Fruit fly (Drosophila melanogaster): ENCODE measurements around the gene Gr64c.
A peak's percentile ranks its signal among the peaks of the same experiment; 100 is the strongest.

Gr64c gene

DNA sequence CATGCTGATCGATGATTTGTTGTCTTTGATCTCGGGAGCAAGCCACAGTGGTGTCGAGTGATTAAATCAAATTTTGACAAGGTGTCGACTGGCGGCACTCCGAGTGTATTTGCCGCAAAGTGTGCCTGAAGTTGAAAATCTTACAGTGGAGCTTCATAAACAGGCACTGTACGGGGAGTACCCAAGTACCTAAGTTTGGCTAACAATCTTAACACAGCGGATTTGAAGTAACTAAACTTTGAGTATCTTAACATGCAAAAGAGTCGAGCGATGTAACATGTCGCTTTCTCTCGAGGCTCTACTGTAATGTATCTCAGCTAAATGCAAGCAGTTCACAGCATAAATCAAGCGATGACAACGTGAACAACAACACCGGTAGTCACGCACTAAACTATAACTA is 11.7 kb upstream of the Gr64c start (continued):
- TF ChIP-seq ash1 (GFP tag; optimal IDR thresholded peaks at IDR 0.05) (no peak), Dfd (GFP tag; optimal IDR thresholded peaks at IDR 0.05) (no peak), tin (GFP tag; optimal IDR thresholded peaks at IDR 0.05) (peak; percentile 81), CG18262 (tag; optimal IDR thresholded peaks at IDR 0.05) (peak; percentile 77), Hey (tag; optimal IDR thresholded peaks at IDR 0.05) (no peak), ab (GFP tag; optimal IDR thresholded peaks at IDR 0.05) (no peak), Hmx (GFP tag; optimal IDR thresholded peaks at IDR 0.05) (no peak), CG10543 (GFP tag; optimal IDR thresholded peaks at IDR 0.05) (no peak), CG17802 (tag; optimal IDR thresholded peaks at IDR 0.05) (peak; percentile 25), CG4424 (GFP tag; optimal IDR thresholded peaks at IDR 0.05) (peak; percentile 74), CG15269 (tag; optimal IDR thresholded peaks at IDR 0.05) (peak; percentile 29), Vsx1 (GFP tag; optimal IDR thresholded peaks at IDR 0.05) (no peak), CG2199 (GFP tag; IDR thresholded peaks at IDR 0.05) (peak; percentile 28; the same call in 1 of the 3 replicates), Bgb (GFP tag; IDR thresholded peaks at IDR 0.05; ENCODE audit: partially characterized antibody) (no peak), CG16779 (GFP tag; IDR thresholded peaks at IDR 0.05) (no peak), CG15696 (tag; optimal IDR thresholded peaks at IDR 0.05) (peak; percentile 89), pros (GFP tag; optimal IDR thresholded peaks at IDR 0.05) (no peak), crc (GFP tag; optimal IDR thresholded peaks at IDR 0.05) (no peak), CG34376 (GFP tag; optimal IDR thresholded peaks at IDR 0.05) (no peak), CG14965 (GFP tag; optimal IDR thresholded peaks at IDR 0.05; ENCODE audit: borderline replicate concordance) (no peak), bigmax (GFP tag; optimal IDR thresholded peaks at IDR 0.05) (no peak), Sox100B (GFP tag; optimal IDR thresholded peaks at IDR 0.05) (peak; percentile 25), CG1024 (GFP tag; IDR thresholded peaks at IDR 0.05) (0 out of 2 replicates have a peak, but pooled peaks have one; percentile 46), CG43689 (GFP tag; IDR thresholded peaks at IDR 0.05) (no peak), CG12769 (tag; optimal IDR thresholded peaks at IDR 0.05) (peak; percentile 43), Dek (tag; optimal IDR thresholded peaks at IDR 0.05) (no peak), gsb-n (tag; optimal IDR thresholded peaks at IDR 0.05) (peak; percentile 65), Lim3 (GFP tag; IDR thresholded peaks at IDR 0.05) (no peak), sr (GFP tag; IDR thresholded peaks at IDR 0.05) (no peak; the same call in 2 of the 3 replicates), cwo (GFP tag; optimal IDR thresholded peaks at IDR 0.05) (no peak), Blimp-1 (GFP tag; optimal IDR thresholded peaks at IDR 0.05) (peak; percentile 68), CG7928 (GFP tag; optimal IDR thresholded peaks at IDR 0.05) (no peak), prd (optimal IDR thresholded peaks at IDR 0.05) (no peak), prd (GFP tag; IDR thresholded peaks at IDR 0.05) (peak; percentile 92), CG3847 (GFP tag; IDR thresholded peaks at IDR 0.05) (peak; percentile 39; the same call in 1 of the 2 replicates), CG12071 (GFP tag; optimal IDR thresholded peaks at IDR 0.05) (peak; percentile 25), Xrp1 (GFP tag; IDR thresholded peaks at IDR 0.05) (peak; percentile 86), nmo (GFP tag; optimal IDR thresholded peaks at IDR 0.05) (peak; percentile 79), stwl (tag; optimal IDR thresholded peaks at IDR 0.05) (peak; percentile 15), Oli (tag; optimal IDR thresholded peaks at IDR 0.05) (peak; percentile 65), psq (GFP tag; optimal IDR thresholded peaks at IDR 0.05) (no peak), CG33213 (GFP tag; optimal IDR thresholded peaks at IDR 0.05) (peak; percentile 39), CG4282 (GFP tag; optimal IDR thresholded peaks at IDR 0.05) (no peak), sc (optimal IDR thresholded peaks at IDR 0.05) (no peak), sc (GFP tag; optimal IDR thresholded peaks at IDR 0.05) (peak; percentile 67), MTF-1 (GFP tag; optimal IDR thresholded peaks at IDR 0.05; ENCODE audit: borderline replicate concordance) (peak; percentile 63), CG1602 (GFP tag; optimal IDR thresholded peaks at IDR 0.05) (peak; percentile 62), Doc3 (GFP tag; IDR thresholded peaks at IDR 0.05; ENCODE audit: partially characterized antibody) (no peak), CG10147 (GFP tag; optimal IDR thresholded peaks at IDR 0.05) (no peak), Nf-YC (tag; optimal IDR thresholded peaks at IDR 0.05) (no peak), sna (GFP tag; IDR thresholded peaks at IDR 0.05; ENCODE audit: partially characterized antibody) (no peak)

All from whole organism, embryonic.